Worm (Caenorhabditis elegans) whole organism, L4/young adult: ENCODE results near the gene cutl-18.

ENCODE experiments used
- W03F9.2 ChIP-seq: fragments of 150-350 bp; optimal IDR thresholded peaks from 2 replicates; lab custom pipeline; 2014; ENCODE audit warnings: missing biosample characterization, missing genetic modification characterization
- dao-5 ChIP-seq: sonication (generic microtip); optimal IDR thresholded peaks from 2 replicates; lab custom pipeline; 2016; ENCODE audit warnings: missing genotype, missing genetic modification characterization, moderate library complexity, missing compliant biosample characterization
- him-1 ChIP-seq: sonication (generic microtip); optimal IDR thresholded peaks from 2 replicates; lab custom pipeline; 2016; ENCODE audit warnings: missing genotype, missing genetic modification reagents, missing genetic modification characterization, missing compliant biosample characterization

ce11 chrV:11279564-11279963 is 37.1 kb downstream of the cutl-18 start:
- TF ChIP-seq W03F9.2 (tag; lab: Kevin White, UChicago) (no peak), dao-5 (tag; lab: Kevin White, UChicago) (no peak), him-1 (tag; lab: Kevin White, UChicago) (no peak)
